Worm (Caenorhabditis elegans) whole organism, L2 larva: ENCODE data around the gene msp-58.

Experiments used
- R02D3.7 ChIP-seq: fragments of 150-350 bp; optimal IDR thresholded peaks from 2 replicates; lab custom pipeline; 2014; ENCODE audit warnings: missing biosample characterization, missing genetic modification characterization
- ZK546.5 ChIP-seq: sonication (generic microtip); optimal IDR thresholded peaks from 2 replicates; lab custom pipeline; 2017; ENCODE audit warnings: missing biosample characterization, missing genetic modification characterization
- blmp-1 ChIP-seq: sonication (generic microtip); optimal IDR thresholded peaks from 2 replicates; lab custom pipeline; 2017; ENCODE audit warnings: missing genetic modification characterization, mild to moderate bottlenecking, missing compliant biosample characterization, antibody characterized with exemption, moderate library complexity; ENCODE audit not compliant: insufficient read depth
- crh-2 ChIP-seq: sonication (generic microtip); optimal IDR thresholded peaks from 2 replicates; lab custom pipeline; 2017; ENCODE audit warnings: missing biosample characterization, missing genetic modification characterization
- dmd-4 ChIP-seq: sonication (generic microtip); optimal IDR thresholded peaks from 2 replicates; lab custom pipeline; 2017; ENCODE audit warnings: missing biosample characterization, missing genetic modification characterization
- nhr-23 ChIP-seq: fragments of 150-350 bp; optimal IDR thresholded peaks from 2 replicates; lab custom pipeline; 2014; ENCODE audit warnings: missing biosample characterization, missing genetic modification reagents, missing genetic modification characterization
- nhr-25 ChIP-seq: fragments of 150-350 bp; sonication (generic microtip); optimal IDR thresholded peaks from 3 replicates; lab custom pipeline; 2014; ENCODE audit warnings: missing biosample characterization, missing genetic modification characterization
- peb-1 ChIP-seq: fragments of 150-350 bp; optimal IDR thresholded peaks from 2 replicates; lab custom pipeline; 2014; ENCODE audit warnings: missing biosample characterization, missing genetic modification characterization
- sma-9 ChIP-seq, 2 experiments: fragments of 150-350 bp in 1 of 2; sonication (generic microtip) in 1 of 2; optimal IDR thresholded peaks; 2 replicates each; lab custom pipeline; 2014 to 2016; ENCODE audit warnings: missing genetic modification characterization in 2 of 2, mild to moderate bottlenecking in 1 of 2, missing biosample characterization in 1 of 2, missing compliant biosample characterization in 1 of 2, missing genetic modification reagents in 1 of 2, moderate library complexity in 1 of 2
- unc-39 ChIP-seq: fragments of 150-350 bp; optimal IDR thresholded peaks from 2 replicates; lab custom pipeline; 2014; ENCODE audit warnings: missing biosample characterization, missing genetic modification characterization

ce11 chrIV:5326144-5326543, 17.8 kb downstream of the msp-58 start, which contains the start of gene Y4C6B.4:
- TF ChIP-seq peb-1 (tag; lab: Kevin White, UChicago) (no peak), R02D3.7 (tag; lab: Kevin White, UChicago) (no peak), nhr-23 (tag; lab: Kevin White, UChicago) (no peak), dmd-4 (tag; lab: Kevin White, UChicago) (no peak), blmp-1 (tag; lab: Kevin White, UChicago) (no peak), sma-9 (GFP tag; optimal IDR thresholded peaks at IDR 0.05; lab: Kevin White, UChicago) (no peak), sma-9 (tag; optimal IDR thresholded peaks at IDR 0.05; lab: Kevin White, UChicago) (no peak), crh-2 (tag; lab: Kevin White, UChicago) (no peak), nhr-25 (tag; lab: Kevin White, UChicago) (no peak), unc-39 (tag; lab: Kevin White, UChicago) (no peak), ZK546.5 (tag; lab: Kevin White, UChicago) (no peak)
